Fruit fly (Drosophila melanogaster): ENCODE data around the gene Ald1.

Gene Ald1

DNA sequence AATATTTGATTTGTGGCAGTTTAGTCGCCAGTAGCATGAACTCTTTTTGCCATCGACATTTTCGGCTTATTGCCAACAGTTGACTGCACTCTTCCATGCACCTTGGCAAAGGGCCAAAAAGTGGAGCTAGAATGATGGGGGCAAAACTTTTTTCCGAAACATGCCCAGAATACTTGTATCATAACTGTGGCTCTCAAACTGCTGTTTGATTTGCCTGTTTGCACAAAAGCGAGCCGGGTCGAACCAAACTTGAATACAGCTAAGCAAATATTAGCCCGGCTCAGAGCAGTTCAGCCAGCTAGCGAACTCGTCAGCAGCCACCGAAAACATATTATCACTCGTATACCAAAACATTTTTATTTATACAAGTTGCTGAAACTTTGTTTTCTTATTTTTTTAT lies 22.4 kb downstream of the Ald1 start:
- TF ChIP-seq ttk (optimal IDR thresholded peaks at IDR 0.05) (no peak), Sin3A (optimal IDR thresholded peaks at IDR 0.05) (no peak), psq (optimal IDR thresholded peaks at IDR 0.05) (no peak), insv (optimal IDR thresholded peaks at IDR 0.05) (no peak), h (optimal IDR thresholded peaks at IDR 0.05) (no peak), Myc (optimal IDR thresholded peaks at IDR 0.05) (no peak)

DNA sequence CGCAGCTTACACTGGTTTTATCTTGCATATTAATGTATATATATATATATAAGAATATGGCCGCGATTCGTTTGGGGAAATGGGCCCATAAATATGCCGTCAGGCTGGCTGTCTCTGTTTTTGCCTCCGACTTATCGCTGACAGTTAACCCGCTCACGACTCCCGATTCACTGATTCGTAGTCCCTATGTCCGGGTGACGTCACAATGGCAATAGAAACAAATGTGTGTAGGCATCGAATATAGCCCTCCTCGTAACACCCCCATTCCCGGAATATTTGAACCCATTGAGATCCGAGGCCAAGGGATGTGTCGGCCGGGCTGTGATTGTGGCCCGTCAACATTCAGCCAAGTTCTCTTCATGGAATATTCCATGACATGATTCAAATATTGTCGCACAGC lies 23.9 kb downstream of the Ald1 start:
- TF ChIP-seq ttk (optimal IDR thresholded peaks at IDR 0.05): no peak

DNA sequence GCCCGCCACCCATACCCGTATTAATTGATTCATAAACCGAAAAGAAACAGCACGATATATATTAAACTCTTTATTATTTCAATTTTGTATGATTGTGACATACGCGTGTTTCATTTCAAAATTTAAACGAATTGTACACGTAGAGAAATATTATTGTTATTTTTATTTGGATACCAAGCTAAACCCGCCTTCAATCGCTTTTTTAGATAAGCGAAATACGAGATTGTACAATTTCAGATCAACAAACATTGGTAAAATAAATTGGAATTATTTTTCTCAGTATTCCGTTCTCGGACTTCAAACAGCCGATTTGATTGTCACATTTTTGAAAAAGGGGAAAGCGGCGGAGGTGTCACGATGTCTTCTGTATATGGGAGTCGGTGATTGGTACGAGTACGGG lies 26.4 kb downstream of the Ald1 start:
- TF ChIP-seq h (optimal IDR thresholded peaks at IDR 0.05) (no peak), psq (optimal IDR thresholded peaks at IDR 0.05) (no peak), insv (optimal IDR thresholded peaks at IDR 0.05) (no peak), Myc (optimal IDR thresholded peaks at IDR 0.05) (no peak), ttk (optimal IDR thresholded peaks at IDR 0.05) (no peak), Sin3A (optimal IDR thresholded peaks at IDR 0.05) (no peak)

DNA sequence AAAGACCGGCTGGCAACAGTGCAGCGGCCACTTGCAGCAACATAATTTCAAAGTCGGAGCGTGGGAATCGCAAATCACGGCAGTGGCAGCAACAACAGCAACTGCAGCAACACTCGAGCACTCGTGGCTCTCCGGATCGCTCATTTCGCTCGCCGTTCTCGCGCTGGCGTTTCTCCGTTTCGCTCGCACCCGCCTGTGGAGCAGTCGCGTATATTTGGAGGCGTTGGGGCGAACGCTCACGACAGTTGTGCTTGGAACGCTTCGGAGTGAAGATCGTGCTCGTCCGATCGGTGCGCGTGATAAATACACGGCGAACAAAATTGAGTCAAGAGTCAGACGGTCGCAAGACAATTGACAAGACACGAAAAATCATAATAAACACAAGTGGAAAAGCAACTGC lies 31.4 kb downstream of the Ald1 start, which contains the start of gene CG12290:
Gene CG12290 (plus strand): TSS at position 233 of the 400 bp plus-strand sequence.
- TF ChIP-seq h (optimal IDR thresholded peaks at IDR 0.05) (no peak), ttk (optimal IDR thresholded peaks at IDR 0.05) (no peak), psq (optimal IDR thresholded peaks at IDR 0.05) (no peak), Sin3A (optimal IDR thresholded peaks at IDR 0.05) (no peak), insv (optimal IDR thresholded peaks at IDR 0.05) (no peak), Myc (optimal IDR thresholded peaks at IDR 0.05) (no peak)

DNA sequence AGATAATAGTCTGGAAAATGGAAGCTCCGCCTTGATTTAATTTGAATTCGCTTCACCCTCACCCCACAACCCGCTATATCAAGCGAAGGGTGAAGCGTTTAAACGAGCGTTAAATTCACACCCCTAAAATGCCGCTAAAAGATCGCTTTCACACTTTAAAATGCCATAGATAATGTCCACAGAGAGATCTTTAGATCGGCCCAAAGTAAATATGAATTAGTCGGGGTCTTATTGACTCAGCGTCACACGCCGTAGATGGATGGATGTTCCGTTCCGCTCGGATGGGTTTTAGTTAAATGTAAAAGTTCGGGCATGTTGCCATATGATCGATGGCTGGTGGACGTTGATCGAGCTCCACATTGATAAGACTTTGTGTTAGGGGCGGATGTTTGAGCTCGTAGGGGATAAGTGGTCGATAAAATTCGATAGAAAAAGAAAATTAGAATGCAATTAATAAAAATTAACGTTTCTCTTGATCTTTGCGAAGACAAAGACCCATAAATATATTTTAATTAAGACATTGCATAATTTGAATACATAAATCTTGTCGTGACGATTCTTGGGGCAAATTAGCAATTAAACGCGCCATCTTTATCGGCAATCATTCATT lies 33.3 kb downstream of the Ald1 start:
- no peak for TF ChIP-seq ttk (optimal IDR thresholded peaks at IDR 0.05)
- no peak for TF ChIP-seq Sin3A (optimal IDR thresholded peaks at IDR 0.05)

DNA sequence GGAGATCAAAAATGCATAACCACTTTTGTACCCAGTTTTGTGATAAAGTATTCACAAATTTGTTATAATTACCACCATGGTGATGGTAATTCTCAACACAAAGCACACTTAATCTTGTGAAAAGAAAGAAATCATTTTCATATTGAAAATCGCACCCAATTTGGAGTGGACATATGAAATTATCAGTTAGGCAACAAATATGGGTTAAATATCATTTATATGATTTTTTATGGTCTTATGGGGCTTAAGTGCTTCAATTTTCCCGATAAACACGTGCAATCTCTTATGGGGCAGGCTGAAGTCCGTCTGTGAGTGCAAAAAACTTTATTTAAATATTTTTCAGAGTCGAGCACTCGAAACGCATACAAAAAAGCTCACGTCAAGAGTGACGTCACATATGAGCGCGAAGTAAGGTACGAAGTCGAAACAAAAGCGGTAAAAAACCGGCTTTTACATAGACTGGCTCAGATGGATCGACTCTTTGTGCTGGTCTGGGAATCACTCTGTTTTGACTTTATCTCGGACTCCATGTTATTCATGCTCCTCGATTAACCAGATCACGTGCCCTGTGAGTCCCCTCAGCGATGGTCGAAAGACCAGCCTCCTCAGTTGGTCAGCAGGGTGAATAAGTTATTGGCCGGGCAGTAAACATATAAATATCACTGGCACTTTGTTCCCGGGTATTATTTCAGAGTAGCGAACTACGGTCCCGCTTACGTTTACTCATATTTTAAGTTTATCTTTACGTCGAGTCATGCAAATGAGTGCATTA lies 34.7 kb downstream of the Ald1 start:
- TF ChIP-seq Sin3A (optimal IDR thresholded peaks at IDR 0.05) (no peak), insv (optimal IDR thresholded peaks at IDR 0.05) (no peak), ttk (optimal IDR thresholded peaks at IDR 0.05) (no peak), Myc (optimal IDR thresholded peaks at IDR 0.05) (no peak), h (optimal IDR thresholded peaks at IDR 0.05) (no peak), psq (optimal IDR thresholded peaks at IDR 0.05) (no peak)

DNA sequence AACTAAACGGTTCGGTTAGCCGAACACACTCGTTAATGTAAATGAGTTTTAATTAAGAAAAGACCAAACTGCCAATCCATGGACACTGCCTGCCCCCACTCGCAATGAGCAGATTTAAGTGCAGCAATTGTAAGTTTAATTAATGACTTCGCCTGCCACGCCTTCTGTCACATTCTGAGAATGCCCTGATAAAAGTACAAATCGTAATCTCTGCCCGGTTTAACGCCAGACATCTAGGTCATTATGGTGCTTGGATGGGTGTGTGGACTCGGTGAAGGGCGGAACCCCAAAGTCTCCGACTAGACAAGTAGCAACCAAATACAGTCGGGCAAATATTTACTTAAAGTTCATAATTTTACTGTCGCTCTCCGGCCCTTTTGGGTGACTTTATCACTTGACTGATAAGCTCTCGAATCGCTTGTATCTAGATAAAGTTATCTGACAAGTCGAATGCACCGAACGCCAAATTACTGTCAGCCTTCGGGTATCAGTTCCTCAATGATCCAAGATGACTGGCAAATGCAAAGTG lies 39.2 kb downstream of the Ald1 start:
- TF ChIP-seq Sin3A (optimal IDR thresholded peaks at IDR 0.05) (no peak), ttk (optimal IDR thresholded peaks at IDR 0.05) (no peak), psq (optimal IDR thresholded peaks at IDR 0.05) (no peak), insv (optimal IDR thresholded peaks at IDR 0.05) (no peak), Myc (optimal IDR thresholded peaks at IDR 0.05) (no peak), h (optimal IDR thresholded peaks at IDR 0.05) (no peak)

DNA sequence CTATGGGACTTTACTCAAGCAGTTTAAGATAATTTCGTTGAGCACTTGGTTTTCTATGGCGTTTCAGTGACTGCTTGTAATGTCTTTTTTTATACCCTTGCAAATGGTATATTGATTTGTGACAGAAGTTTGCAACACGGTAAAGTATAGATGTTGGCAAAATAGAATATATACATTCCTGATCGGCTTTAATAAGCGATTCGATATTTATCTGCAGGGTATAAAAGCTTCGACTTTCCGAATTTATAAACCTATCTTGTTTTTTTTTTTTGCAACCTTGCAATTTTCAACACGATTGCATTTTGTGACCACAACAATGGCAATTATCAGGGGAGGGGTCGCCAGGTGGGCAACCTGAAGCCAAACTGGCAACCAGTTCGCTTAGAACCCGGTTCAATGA lies 47.1 kb downstream of the Ald1 start:
- TF ChIP-seq insv (optimal IDR thresholded peaks at IDR 0.05) (no peak), ttk (optimal IDR thresholded peaks at IDR 0.05) (no peak), h (optimal IDR thresholded peaks at IDR 0.05) (no peak), Sin3A (optimal IDR thresholded peaks at IDR 0.05) (no peak), Myc (optimal IDR thresholded peaks at IDR 0.05) (no peak), psq (optimal IDR thresholded peaks at IDR 0.05) (no peak)

DNA sequence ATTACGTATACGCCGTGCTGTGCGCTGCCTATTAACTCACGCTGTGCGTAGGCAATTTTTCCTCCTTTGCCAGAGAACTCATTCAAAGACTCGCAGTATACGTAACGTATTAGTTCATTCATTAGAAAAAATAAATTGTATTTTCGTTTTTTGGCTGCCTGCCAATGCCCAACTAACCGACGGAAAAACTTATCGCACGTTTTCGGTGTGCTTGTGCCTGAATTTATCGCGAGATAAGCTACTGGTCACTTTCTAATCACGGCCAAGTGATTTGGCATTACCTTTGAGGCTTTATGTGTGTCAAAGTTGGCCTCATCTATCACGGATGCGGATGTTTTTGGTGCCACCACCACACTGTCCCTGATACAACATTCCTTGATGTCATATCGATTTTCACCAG lies 48.5 kb downstream of the Ald1 start:
- TF ChIP-seq psq (optimal IDR thresholded peaks at IDR 0.05): no peak
- no peak for TF ChIP-seq Sin3A (optimal IDR thresholded peaks at IDR 0.05)
- no peak for TF ChIP-seq insv (optimal IDR thresholded peaks at IDR 0.05)
- TF ChIP-seq ttk (optimal IDR thresholded peaks at IDR 0.05): no peak
- TF ChIP-seq h (optimal IDR thresholded peaks at IDR 0.05): no peak
